Worm (Caenorhabditis elegans) whole organism, late embryonic: Measurements from ENCODE around the gene clec-181.

Experiments used
- F13H6.1 ChIP-seq: sonication (generic microtip); optimal IDR thresholded peaks from 2 replicates; lab custom pipeline; 2016; ENCODE audit warnings: missing genetic modification characterization, missing compliant biosample characterization
- T23F11.4 ChIP-seq: fragments of 200-800 bp; sonication (Bioruptor generic); optimal IDR thresholded peaks from 2 replicates; lab custom pipeline; 2018; ENCODE audit warnings: mild to moderate bottlenecking, missing genetic modification characterization, missing compliant biosample characterization
- Y22D7AL.16 ChIP-seq: sonication (generic microtip); optimal IDR thresholded peaks from 2 replicates; lab custom pipeline; 2016; ENCODE audit warnings: missing genetic modification characterization, missing compliant biosample characterization
- ceh-14 ChIP-seq: sonication (generic microtip); optimal IDR thresholded peaks from 2 replicates; lab custom pipeline; 2016; ENCODE audit warnings: missing genotype, missing genetic modification characterization, missing compliant biosample characterization
- ceh-18 ChIP-seq: sonication (generic microtip); optimal IDR thresholded peaks from 2 replicates; lab custom pipeline; 2016; ENCODE audit warnings: missing genetic modification characterization, missing compliant biosample characterization
- ceh-19 ChIP-seq: fragments of 200-800 bp; sonication (Bioruptor generic); optimal IDR thresholded peaks from 2 replicates; lab custom pipeline; 2018; ENCODE audit warnings: mild to moderate bottlenecking, missing genetic modification characterization, missing compliant biosample characterization
- ceh-2 ChIP-seq: sonication (generic microtip); optimal IDR thresholded peaks from 2 replicates; lab custom pipeline; 2016; ENCODE audit warnings: missing genotype, missing genetic modification characterization, missing compliant biosample characterization
- ceh-31 ChIP-seq: sonication (generic microtip); optimal IDR thresholded peaks from 2 replicates; lab custom pipeline; 2016; ENCODE audit warnings: missing genetic modification characterization, missing compliant biosample characterization
- ceh-48 ChIP-seq: sonication (generic microtip); optimal IDR thresholded peaks from 2 replicates; lab custom pipeline; 2016; ENCODE audit warnings: missing genetic modification characterization, inconsistent platforms, missing compliant biosample characterization
- elt-2 ChIP-seq: sonication (generic microtip); optimal IDR thresholded peaks from 2 replicates; lab custom pipeline; 2016; ENCODE audit warnings: missing genetic modification reagents, missing genetic modification characterization, missing compliant biosample characterization
- elt-4 ChIP-seq: sonication (generic microtip); optimal IDR thresholded peaks from 2 replicates; lab custom pipeline; 2016; ENCODE audit warnings: missing genetic modification characterization, missing compliant biosample characterization
- hlh-8 ChIP-seq: sonication (generic microtip); optimal IDR thresholded peaks from 2 replicates; lab custom pipeline; 2016; ENCODE audit warnings: missing genotype, missing genetic modification characterization, missing compliant biosample characterization
- lin-11 ChIP-seq: fragments of 200-800 bp; sonication (Bioruptor generic); optimal IDR thresholded peaks from 2 replicates; lab custom pipeline; 2018; ENCODE audit warnings: mild to moderate bottlenecking, missing genetic modification characterization, missing compliant biosample characterization
- nfya-1 ChIP-seq: sonication (generic microtip); optimal IDR thresholded peaks from 2 replicates; lab custom pipeline; 2017; ENCODE audit warnings: missing genetic modification characterization, mild to moderate bottlenecking, missing compliant biosample characterization, antibody characterized with exemption, moderate library complexity
- pat-9 ChIP-seq: fragments of 200-800 bp; sonication (Bioruptor generic); optimal IDR thresholded peaks from 2 replicates; lab custom pipeline; 2018; ENCODE audit warnings: mild to moderate bottlenecking, missing genetic modification characterization, moderate library complexity, missing compliant biosample characterization
- pax-1 ChIP-seq: fragments of 150-350 bp; optimal IDR thresholded peaks from 2 replicates; lab custom pipeline; 2014; ENCODE audit warnings: missing biosample characterization, missing genetic modification characterization
- pha-2 ChIP-seq: sonication (generic microtip); optimal IDR thresholded peaks from 2 replicates; lab custom pipeline; 2017; ENCODE audit warnings: mild to moderate bottlenecking, missing genetic modification characterization, missing compliant biosample characterization
- pha-4 ChIP-seq: fragments of 150-350 bp; optimal IDR thresholded peaks from 2 replicates; lab custom pipeline; 2018; ENCODE audit warnings: missing biosample characterization, missing genetic modification reagents, missing genetic modification characterization
- pqm-1 ChIP-seq: sonication (generic microtip); optimal IDR thresholded peaks from 2 replicates; lab custom pipeline; 2016; ENCODE audit warnings: missing genetic modification characterization, missing compliant biosample characterization
- rnt-1 ChIP-seq: sonication (generic microtip); optimal IDR thresholded peaks from 2 replicates; lab custom pipeline; 2016; ENCODE audit warnings: missing genetic modification characterization, missing compliant biosample characterization
- sdc-2 ChIP-seq: sonication (generic microtip); optimal IDR thresholded peaks from 2 replicates; lab custom pipeline; 2016; ENCODE audit warnings: missing genotype, missing genetic modification characterization, missing compliant biosample characterization
- sox-4 ChIP-seq: sonication (generic microtip); optimal IDR thresholded peaks from 2 replicates; lab custom pipeline; 2017; ENCODE audit warnings: mild to moderate bottlenecking, missing genetic modification characterization, inconsistent platforms, missing compliant biosample characterization
- syd-9 ChIP-seq: sonication (generic microtip); optimal IDR thresholded peaks from 2 replicates; lab custom pipeline; 2016; ENCODE audit warnings: mild to moderate bottlenecking, missing genetic modification characterization, moderate library complexity, missing compliant biosample characterization
- tbx-2 ChIP-seq: sonication (generic microtip); optimal IDR thresholded peaks from 2 replicates; lab custom pipeline; 2016; ENCODE audit warnings: missing genetic modification characterization, missing compliant biosample characterization
- ttx-3 ChIP-seq: sonication (generic microtip); optimal IDR thresholded peaks from 2 replicates; lab custom pipeline; 2016; ENCODE audit warnings: missing genetic modification reagents, missing genetic modification characterization, missing compliant biosample characterization
- unc-55 ChIP-seq: sonication (generic microtip); optimal IDR thresholded peaks from 2 replicates; lab custom pipeline; 2017; ENCODE audit warnings: missing biosample characterization, missing genetic modification reagents, missing genetic modification characterization

The clec-181 gene

ce11 chrIV:8585076-8586033, 10.5 kb upstream of the clec-181 start, which contains the start of gene catp-7:
Gene catp-7 (plus strand): TSS chrIV:8585983.
- TF ChIP-seq Y22D7AL.16 (tag; lab: Kevin White, UChicago) = no peak
- TF ChIP-seq pqm-1 (tag; lab: Kevin White, UChicago) = peak; percentile 18
- TF ChIP-seq elt-2 (tag; lab: Kevin White, UChicago) = peak; percentile 22

ce11 chrIV:8587057-8587456, 8.8 kb upstream of the clec-181 start:
- TF ChIP-seq T23F11.4 (GFP tag; lab: Kevin White, UChicago) = no peak
- TF ChIP-seq pha-2 (tag; lab: Kevin White, UChicago) = no peak
- peak; percentile 80 for TF ChIP-seq unc-55 (GFP tag; lab: Kevin White, UChicago)
- peak; percentile 35 for TF ChIP-seq ceh-14 (tag; lab: Kevin White, UChicago)
- peak; percentile 17 for TF ChIP-seq F13H6.1 (tag; lab: Kevin White, UChicago)
- peak; percentile 29 for TF ChIP-seq nfya-1 (tag; lab: Kevin White, UChicago)
- peak; percentile 5 for TF ChIP-seq ceh-31 (tag; lab: Kevin White, UChicago)
- TF ChIP-seq tbx-2 = peak; percentile 3

DNA sequence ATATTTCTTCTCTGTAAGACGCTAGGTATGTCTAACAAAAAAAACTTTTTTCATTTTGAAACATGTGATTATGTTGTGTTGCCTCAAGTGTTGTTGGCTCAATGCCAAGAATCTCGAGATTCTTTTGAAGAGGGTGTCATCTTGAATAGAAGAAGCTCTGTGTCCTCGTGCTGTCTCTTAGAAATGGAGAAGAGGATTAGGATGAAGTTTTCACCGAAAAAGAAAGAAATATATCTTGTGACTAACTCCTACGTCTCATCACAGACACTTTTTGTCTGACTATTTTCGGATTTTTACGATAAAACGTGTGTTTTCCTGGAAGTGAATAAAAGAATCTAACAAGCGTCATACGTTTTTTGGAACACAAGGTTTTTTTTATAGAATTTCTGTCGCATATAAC, 8.3 kb upstream of the clec-181 start:
- no peak for TF ChIP-seq rnt-1
- TF ChIP-seq ceh-18 (tag; lab: Kevin White, UChicago) = no peak
- no peak for TF ChIP-seq pha-4

- TF ChIP-seq ceh-19 (GFP tag; lab: Kevin White, UChicago) = no peak
- TF ChIP-seq pha-2 (tag; lab: Kevin White, UChicago) = no peak
These were observed 550 bp upstream of the clec-181 start, which contains the start of gene Y59H11AR.3 for ce11 chrIV:8595317-8595716. Gene Y59H11AR.3 (minus strand): TSS chrIV:8595417.

DNA sequence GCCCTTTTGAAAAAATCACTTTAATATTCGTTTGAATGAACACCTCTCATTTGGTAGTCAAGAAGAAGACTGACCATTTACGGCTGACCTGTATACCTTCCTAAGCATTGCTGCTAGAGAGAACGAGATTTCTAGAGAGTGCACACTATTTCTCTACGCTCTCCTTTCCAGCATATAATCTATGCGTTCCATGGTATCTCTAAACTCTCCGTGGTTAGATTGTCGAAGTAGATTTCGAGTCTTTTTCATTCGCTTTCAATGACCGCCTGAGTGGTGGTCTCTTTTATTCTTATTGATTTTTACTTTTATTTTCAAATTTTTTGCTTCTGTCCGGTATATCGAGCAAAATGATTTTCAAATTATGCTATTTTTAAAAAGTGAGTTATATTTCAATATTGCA, 1.6 kb downstream of the clec-181 start:
- TF ChIP-seq ceh-31 (tag; lab: Kevin White, UChicago) (no peak), pha-2 (tag; lab: Kevin White, UChicago) (no peak), ceh-48 (peak; percentile 19), lin-11 (tag; lab: Kevin White, UChicago) (no peak), ceh-19 (GFP tag; lab: Kevin White, UChicago) (no peak), ceh-14 (tag; lab: Kevin White, UChicago) (no peak), nfya-1 (tag; lab: Kevin White, UChicago) (peak; percentile 44), pax-1 (no peak), pat-9 (tag; lab: Kevin White, UChicago) (no peak)
- TF ChIP-seq, all 69 proteins: peak for 2

- TF ChIP-seq hlh-8 (tag; lab: Kevin White, UChicago) (no peak), sdc-2 (tag; lab: Kevin White, UChicago) (no peak)
These were observed 5.0 kb downstream of the clec-181 start, which contains the start of gene Y59H11AR.4 for ce11 chrIV:8600712-8601330. Gene Y59H11AR.4 (minus strand): TSS chrIV:8600762.

- TF ChIP-seq ttx-3 (no peak), rnt-1 (no peak), elt-4 (tag; lab: Kevin White, UChicago) (no peak), ceh-2 (tag; lab: Kevin White, UChicago) (no peak), sox-4 (tag; lab: Kevin White, UChicago) (no peak), ceh-48 (no peak), syd-9 (tag; lab: Kevin White, UChicago) (no peak)
These were observed 7.0 kb downstream of the clec-181 start, which contains the start of gene Y59H11AR.10 for ce11 chrIV:8602877-8603276. Gene Y59H11AR.10 (plus strand): TSS chrIV:8603177.
